Fruit fly (Drosophila melanogaster) whole organism, adult: ENCODE measurements around the gene CG4393.

Experiments used
- CG12768 ChIP-seq: fragments of 200-800 bp; sonication (Bioruptor generic); optimal IDR thresholded peaks from 2 replicates; lab custom pipeline; 2017; ENCODE audit warnings: missing biosample characterization, missing genetic modification characterization, mild to moderate bottlenecking, moderate library complexity, missing genetic modification reagents
- CG14711 ChIP-seq: fragments of 200-800 bp; sonication (Bioruptor generic); optimal IDR thresholded peaks from 2 replicates; lab custom pipeline; 2018; ENCODE audit warnings: missing biosample characterization, mild to moderate bottlenecking, missing genetic modification characterization, moderate library complexity
- CG1620 ChIP-seq: fragments of 200-800 bp; sonication (Bioruptor generic); optimal IDR thresholded peaks from 2 replicates; lab custom pipeline; 2016; ENCODE audit warnings: missing biosample characterization, missing genetic modification characterization
- CG33017 ChIP-seq: fragments of 200-800 bp; sonication (Bioruptor generic); optimal IDR thresholded peaks from 2 replicates; lab custom pipeline; 2018; ENCODE audit warnings: missing biosample characterization, mild to moderate bottlenecking, missing genetic modification characterization, moderate library complexity
- CG5204 ChIP-seq: fragments of 200-800 bp; sonication (Bioruptor generic); optimal IDR thresholded peaks from 2 replicates; lab custom pipeline; 2016; ENCODE audit warnings: missing biosample characterization, missing genetic modification characterization
- CG7101 ChIP-seq: fragments of 200-800 bp; sonication (Bioruptor generic); optimal IDR thresholded peaks from 2 replicates; lab custom pipeline; 2018; ENCODE audit warnings: missing biosample characterization, mild to moderate bottlenecking, missing genetic modification characterization, moderate library complexity
- Crg-1 ChIP-seq: fragments of 200-800 bp; sonication (Bioruptor generic); optimal IDR thresholded peaks from 2 replicates; lab custom pipeline; 2016; ENCODE audit warnings: missing biosample characterization, missing genetic modification characterization
- bab1 ChIP-seq: fragments of 200-800 bp; sonication (Bioruptor generic); optimal IDR thresholded peaks from 3 replicates; lab custom pipeline; 2019; ENCODE audit warnings: missing biosample characterization, mild to moderate bottlenecking, missing genetic modification characterization, moderate library complexity
- cnc ChIP-seq, 2 experiments: fragments of >200 bp; optimal IDR thresholded peaks; 2 replicates each; lab custom pipeline; 2017
- kay ChIP-seq: fragments of 200-800 bp; sonication (Bioruptor generic); peaks from one replicate; lab custom pipeline; 2016; ENCODE audit warnings: missing biosample characterization, missing genetic modification characterization, borderline replicate concordance
- ovo ChIP-seq: fragments of 200-800 bp; sonication (Bioruptor generic); optimal IDR thresholded peaks from 2 replicates; lab custom pipeline; 2016; ENCODE audit warnings: missing biosample characterization, missing genetic modification characterization
- pad ChIP-seq: fragments of 200-800 bp; sonication (Bioruptor generic); optimal IDR thresholded peaks from 3 replicates; lab custom pipeline; 2017; ENCODE audit warnings: missing biosample characterization, missing genetic modification characterization, mild to moderate bottlenecking, moderate library complexity, missing genetic modification reagents
- tj ChIP-seq: fragments of 200-800 bp; sonication (Bioruptor generic); optimal IDR thresholded peaks from 3 replicates; lab custom pipeline; 2017; ENCODE audit warnings: missing biosample characterization, mild to moderate bottlenecking, missing genetic modification characterization, moderate library complexity
- toe ChIP-seq: fragments of 200-800 bp; sonication (Bioruptor generic); optimal IDR thresholded peaks from 2 replicates; lab custom pipeline; 2016; ENCODE audit warnings: missing biosample characterization, missing genetic modification characterization

- TF ChIP-seq toe (GFP tag; lab: Kevin White, UChicago) = no peak
- TF ChIP-seq CG7101 (tag; lab: Kevin White, UChicago) = no peak
- no peak for TF ChIP-seq CG33017 (tag; lab: Kevin White, UChicago)
- no peak for TF ChIP-seq cnc (optimal IDR thresholded peaks at IDR 0.05; lab: Kevin White, UChicago)
- TF ChIP-seq tj (GFP tag; lab: Kevin White, UChicago) = no peak
- no peak for TF ChIP-seq CG12768 (GFP tag; lab: Kevin White, UChicago)
- TF ChIP-seq CG1620 = no peak
- TF ChIP-seq CG5204 (GFP tag; lab: Kevin White, UChicago) = no peak
- TF ChIP-seq CG14711 (tag; lab: Kevin White, UChicago) = no peak
- no peak for TF ChIP-seq kay (GFP tag; lab: Kevin White, UChicago)
- no peak for TF ChIP-seq bab1 (GFP tag; lab: Kevin White, UChicago)
- no peak for TF ChIP-seq Crg-1 (GFP tag; lab: Kevin White, UChicago)
- no peak for TF ChIP-seq ovo (GFP tag; lab: Kevin White, UChicago)
- TF ChIP-seq pad (GFP tag; lab: Kevin White, UChicago) = no peak
Measured at dm6 chr3R:23372624-23373023, 12.0 kb downstream of the CG4393 start, which contains the start of gene CG42827.
